Worm (Caenorhabditis elegans) whole organism, young adult: ENCODE measurements around the gene hpl-1.

Source experiments
- F33H1.4 ChIP-seq: fragments of 200-800 bp; sonication (Bioruptor generic); IDR thresholded peaks from 2 replicates; pipeline ENCODE4 v1.3.6; 2022; ENCODE audit warnings: missing genetic modification reagents, missing genetic modification characterization, missing compliant biosample characterization
- F49E8.2 ChIP-seq: sonication (generic microtip); optimal IDR thresholded peaks from 3 replicates; lab custom pipeline; 2017; ENCODE audit warnings: missing genetic modification characterization, mild to moderate bottlenecking, missing compliant biosample characterization, antibody characterized with exemption, moderate library complexity; ENCODE audit not compliant: insufficient read depth
- akir-1 ChIP-seq: fragments of 200-800 bp; sonication (Bioruptor generic); optimal IDR thresholded peaks from 2 replicates; lab custom pipeline; 2018; ENCODE audit warnings: mild to moderate bottlenecking, missing genetic modification characterization, moderate library complexity, missing compliant biosample characterization
- ama-1 ChIP-seq, 3 experiments: fragments of 150-350 bp in 1 of 3; sonication (generic microtip) in 2 of 3; optimal IDR thresholded peaks; 2 replicates each; lab custom pipeline; 2014 to 2018; ENCODE audit warnings: missing biosample characterization in 2 of 3, missing genetic modification characterization in 2 of 3, missing genetic modification reagents in 2 of 3
- egrh-3 ChIP-seq: fragments of 200-800 bp; sonication (Bioruptor generic); IDR thresholded peaks from 2 replicates; pipeline ENCODE4 v1.3.6; 2022; ENCODE audit warnings: missing genetic modification reagents, missing genetic modification characterization, missing compliant biosample characterization
- him-1 ChIP-seq: sonication (generic microtip); optimal IDR thresholded peaks from 2 replicates; lab custom pipeline; 2016; ENCODE audit warnings: missing genotype, missing genetic modification reagents, missing genetic modification characterization, missing compliant biosample characterization
- lin-40 ChIP-seq: sonication (generic microtip); optimal IDR thresholded peaks from 2 replicates; lab custom pipeline; 2016; ENCODE audit warnings: missing genetic modification characterization, mild to moderate bottlenecking, missing compliant biosample characterization, missing genotype, missing genetic modification reagents
- madf-3 ChIP-seq: fragments of 200-800 bp; sonication (Bioruptor generic); IDR thresholded peaks from 2 replicates; pipeline ENCODE4 v1.3.6; 2022; ENCODE audit warnings: missing genetic modification reagents, missing genetic modification characterization, missing compliant biosample characterization
- nfya-1 ChIP-seq: sonication (generic microtip); optimal IDR thresholded peaks from 2 replicates; lab custom pipeline; 2017; ENCODE audit warnings: antibody characterized with exemption, missing compliant biosample characterization, missing genetic modification characterization, borderline replicate concordance; ENCODE audit not compliant: insufficient read depth
- snpc-4 ChIP-seq, 5 experiments: fragments of 150-350 bp in 1 of 5; sonication (generic microtip) in 4 of 5; optimal IDR thresholded peaks; 2 replicates each; lab custom pipeline; 2014 to 2018; ENCODE audit warnings: missing genetic modification characterization in 5 of 5, missing biosample characterization in 3 of 5, antibody characterized with exemption in 2 of 5, mild to moderate bottlenecking in 2 of 5, missing compliant biosample characterization in 2 of 5, missing genotype in 2 of 5, moderate library complexity in 2 of 5, missing genetic modification reagents in 1 of 5
- unc-130 ChIP-seq: sonication (generic microtip); optimal IDR thresholded peaks from 2 replicates; lab custom pipeline; 2016; ENCODE audit warnings: missing genetic modification reagents, missing genetic modification characterization, missing compliant biosample characterization
- unc-62 ChIP-seq: fragments of 150-350 bp; optimal IDR thresholded peaks from 2 replicates; lab custom pipeline; 2014; ENCODE audit warnings: missing biosample characterization, missing genetic modification reagents, missing genetic modification characterization

DNA sequence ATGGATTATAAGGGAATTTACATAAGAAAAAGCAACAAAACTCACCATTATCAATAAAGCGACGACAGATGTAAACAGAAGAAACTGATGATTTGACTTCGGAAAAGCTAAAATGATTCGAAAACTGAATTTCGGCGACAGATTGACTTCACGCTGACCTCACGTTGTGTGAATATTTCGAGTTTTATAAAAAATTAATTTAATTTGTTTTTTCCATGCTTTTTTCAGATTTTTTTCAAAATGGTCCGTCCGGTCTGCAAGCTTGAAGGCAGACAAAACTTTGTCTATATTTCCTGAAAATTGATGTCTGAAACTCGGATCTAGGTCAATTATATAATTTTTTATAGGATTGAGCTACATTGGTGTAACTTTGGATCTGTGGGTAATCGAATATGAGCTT, 3.0 kb upstream of the hpl-1 start, which contains the start of gene K08H2.5:
- no peak for TF ChIP-seq unc-130
- TF ChIP-seq ama-1 (optimal IDR thresholded peaks at IDR 0.05; lab: Kevin White, UChicago), result no peak
- TF ChIP-seq ama-1 (GFP tag; optimal IDR thresholded peaks at IDR 0.05; lab: Kevin White, UChicago), result no peak
- TF ChIP-seq lin-40, result no peak
- TF ChIP-seq F49E8.2 (tag; lab: Kevin White, UChicago), result no peak
- TF ChIP-seq him-1 (tag; lab: Kevin White, UChicago), result no peak
- no peak for TF ChIP-seq unc-62
- no peak for TF ChIP-seq F33H1.4
- TF ChIP-seq egrh-3 (GFP tag; lab: Robert Waterston, UW), result no peak
- TF ChIP-seq snpc-4 (GFP tag; optimal IDR thresholded peaks at IDR 0.05; lab: Kevin White, UChicago), result no peak
- TF ChIP-seq snpc-4 (tag; optimal IDR thresholded peaks at IDR 0.05; lab: Kevin White, UChicago), result no peak
- no peak for TF ChIP-seq nfya-1 (tag; lab: Kevin White, UChicago)
- TF ChIP-seq madf-3, result no peak
- no peak for TF ChIP-seq akir-1 (GFP tag; lab: Kevin White, UChicago)
